Fruit fly (Drosophila melanogaster) whole organism, wandering third instar larva: ENCODE results near the gene CG42558.

ENCODE experiments used
- Abd-B ChIP-seq: fragments of >200 bp; optimal IDR thresholded peaks from 2 replicates; lab custom pipeline; 2017; ENCODE audit warnings: missing biosample characterization, missing genetic modification characterization
- GATAd ChIP-seq: sonication (Bioruptor generic); optimal IDR thresholded peaks from 2 replicates; lab custom pipeline; 2016; ENCODE audit warnings: missing biosample characterization, missing genetic modification characterization
- HLH106 ChIP-seq: fragments of 200-800 bp; optimal IDR thresholded peaks from 3 replicates; lab custom pipeline; 2019; ENCODE audit warnings: missing biosample characterization, mild to moderate bottlenecking, missing genetic modification characterization, moderate library complexity
- Myc ChIP-seq: fragments of >200 bp; optimal IDR thresholded peaks from 2 replicates; lab custom pipeline; 2017
- N ChIP-seq: fragments of >200 bp; optimal IDR thresholded peaks from 2 replicates; lab custom pipeline; 2018; ENCODE audit warnings: missing biosample characterization, missing external identifiers, missing genetic modification characterization
- Sp1 ChIP-seq: fragments of 200-800 bp; sonication (Bioruptor generic); optimal IDR thresholded peaks from 3 replicates; lab custom pipeline; 2019; ENCODE audit warnings: missing biosample characterization, mild to moderate bottlenecking, missing genetic modification characterization, moderate library complexity
- jim ChIP-seq: fragments of 175-275, 200-325 bp; sonication (Bioruptor generic); optimal IDR thresholded peaks from 2 replicates; lab custom pipeline; 2016; ENCODE audit warnings: missing biosample characterization, mild to moderate bottlenecking, missing genetic modification characterization
- lola ChIP-seq: fragments of >200 bp; optimal IDR thresholded peaks from 2 replicates; lab custom pipeline; 2017; ENCODE audit warnings: missing biosample characterization, missing genetic modification characterization
- psq ChIP-seq: fragments of 200-800 bp; sonication (Bioruptor generic); optimal IDR thresholded peaks from 3 replicates; lab custom pipeline; 2017; ENCODE audit warnings: missing biosample characterization, mild to moderate bottlenecking, missing genetic modification characterization, moderate library complexity
- rgr ChIP-seq: fragments of 200-800 bp; sonication (Bioruptor generic); optimal IDR thresholded peaks from 3 replicates; lab custom pipeline; 2016; ENCODE audit warnings: missing biosample characterization, mild to moderate bottlenecking, missing genetic modification characterization
- sv ChIP-seq: fragments of 200-800 bp; sonication (Bioruptor generic); optimal IDR thresholded peaks from 3 replicates; lab custom pipeline; 2016; ENCODE audit warnings: missing biosample characterization, missing genetic modification characterization
- tai ChIP-seq: sonication (Bioruptor generic); optimal IDR thresholded peaks from 2 replicates; lab custom pipeline; 2016; ENCODE audit warnings: missing biosample characterization, missing genetic modification characterization
- usp ChIP-seq: fragments of >200 bp; optimal IDR thresholded peaks from 2 replicates; lab custom pipeline; 2017; ENCODE audit warnings: missing biosample characterization, missing genetic modification characterization

- no peak for TF ChIP-seq Abd-B (GFP tag; lab: Kevin White, UChicago)
- no peak for TF ChIP-seq usp
- no peak for TF ChIP-seq Sp1
- no peak for TF ChIP-seq GATAd (GFP tag; lab: Kevin White, UChicago)
- TF ChIP-seq jim (GFP tag; lab: Kevin White, UChicago) = no peak
- no peak for TF ChIP-seq sv
- TF ChIP-seq psq (GFP tag; lab: Kevin White, UChicago) = no peak
- TF ChIP-seq HLH106 = no peak
- TF ChIP-seq lola (GFP tag; lab: Kevin White, UChicago) = no peak
- no peak for TF ChIP-seq Myc (lab: Kevin White, UChicago)
- TF ChIP-seq rgr = peak; percentile 14
- TF ChIP-seq tai (GFP tag; lab: Kevin White, UChicago) = no peak
- TF ChIP-seq N (GFP tag; lab: Kevin White, UChicago) = no peak
Observed at dm6 chr3R:29982027-29982426, 48.9 kb downstream of the CG42558 start.
